Worm (Caenorhabditis elegans): ENCODE measurements around the gene C50C3.5.

ce11 chrIII:8190505-8190904, 11.5 kb downstream of the C50C3.5 start, which contains the start of gene C50C3.19:
- TF ChIP-seq nhr-23 (tag; optimal IDR thresholded peaks at IDR 0.05) (no peak), elt-1 (tag; optimal IDR thresholded peaks at IDR 0.05) (no peak), tbx-2 (tag; optimal IDR thresholded peaks at IDR 0.05) (no peak), snpc-4 (tag; optimal IDR thresholded peaks at IDR 0.05) (no peak), fos-1 (tag; optimal IDR thresholded peaks at IDR 0.05) (no peak), zag-1 (tag; optimal IDR thresholded peaks at IDR 0.05) (no peak), R02D3.7 (tag; optimal IDR thresholded peaks at IDR 0.05) (no peak), skn-1 (tag; optimal IDR thresholded peaks at IDR 0.05) (no peak), ceh-82 (tag; optimal IDR thresholded peaks at IDR 0.05) (no peak)

Data from whole organism, L3 larva.